Worm (Caenorhabditis elegans): Measurements from ENCODE around the gene snrp-200.

- TF ChIP-seq nhr-77 (tag; optimal IDR thresholded peaks at IDR 0.05), result no peak
- no peak for TF ChIP-seq C16A3.4 (tag; optimal IDR thresholded peaks at IDR 0.05)
- no peak for TF ChIP-seq efl-1 (optimal IDR thresholded peaks at IDR 0.05)
- no peak for TF ChIP-seq efl-1 (GFP tag; optimal IDR thresholded peaks at IDR 0.05 in 1 of 2)
- no peak for TF ChIP-seq blmp-1 (tag; optimal IDR thresholded peaks at IDR 0.05)
- no peak for TF ChIP-seq fos-1 (tag; optimal IDR thresholded peaks at IDR 0.05)
- TF ChIP-seq alr-1 (tag; optimal IDR thresholded peaks at IDR 0.05; ENCODE audit: borderline replicate concordance), result no peak
- TF ChIP-seq jun-1 (tag; optimal IDR thresholded peaks at IDR 0.05), result no peak
- TF ChIP-seq mab-9 (GFP tag; IDR thresholded peaks at IDR 0.05), result no peak
- no peak for TF ChIP-seq fkh-10 (GFP tag; optimal IDR thresholded peaks at IDR 0.05)
- no peak for TF ChIP-seq ceh-8 (GFP tag; optimal IDR thresholded peaks at IDR 0.05)
- no peak for TF ChIP-seq unc-62 (GFP tag; optimal IDR thresholded peaks at IDR 0.05)
- TF ChIP-seq dsc-1 (tag; optimal IDR thresholded peaks at IDR 0.05), result no peak
These were observed 13.9 kb downstream of the snrp-200 start for ce11 chrII:12722685-12723287.
